Worm (Caenorhabditis elegans): ENCODE measurements around the gene ced-3.

DNA sequence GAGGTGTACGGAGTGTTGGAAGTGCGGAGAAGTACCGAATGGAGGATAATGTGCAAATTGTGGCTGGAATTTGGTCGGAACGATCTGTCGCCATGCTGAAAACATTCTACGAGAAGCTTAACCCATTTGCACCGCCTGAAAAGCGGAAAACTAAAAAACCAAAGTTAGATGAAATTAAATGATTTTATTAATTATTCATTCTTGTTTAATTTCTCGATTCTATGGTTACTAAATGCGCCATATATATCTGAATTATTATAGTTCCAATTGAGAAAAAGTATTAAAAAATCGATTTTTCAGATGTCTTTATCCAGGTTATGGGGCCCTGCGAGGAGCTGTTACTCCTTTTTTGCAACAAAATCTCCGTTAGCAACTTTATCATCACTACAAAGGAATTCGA is 40.1 kb upstream of the ced-3 start, which contains the start of gene cox-11:
- TF ChIP-seq ama-1 (optimal IDR thresholded peaks at IDR 0.05) (no peak), flt-1 (GFP tag; IDR thresholded peaks at IDR 0.05) (no peak), pes-1 (GFP tag; IDR thresholded peaks at IDR 0.05) (no peak), F13C5.2 (tag; optimal IDR thresholded peaks at IDR 0.05) (no peak), tra-4 (tag; optimal IDR thresholded peaks at IDR 0.05) (no peak), scrt-1 (GFP tag; IDR thresholded peaks at IDR 0.05) (0 out of 2 replicates have a peak, but pooled peaks have one; percentile 7)

All from whole organism, early embryonic.